Fruit fly (Drosophila melanogaster): ENCODE results near the gene kuz.
A peak's percentile ranks its signal among the peaks of the same experiment; 100 is the strongest.

Gene kuz

DNA sequence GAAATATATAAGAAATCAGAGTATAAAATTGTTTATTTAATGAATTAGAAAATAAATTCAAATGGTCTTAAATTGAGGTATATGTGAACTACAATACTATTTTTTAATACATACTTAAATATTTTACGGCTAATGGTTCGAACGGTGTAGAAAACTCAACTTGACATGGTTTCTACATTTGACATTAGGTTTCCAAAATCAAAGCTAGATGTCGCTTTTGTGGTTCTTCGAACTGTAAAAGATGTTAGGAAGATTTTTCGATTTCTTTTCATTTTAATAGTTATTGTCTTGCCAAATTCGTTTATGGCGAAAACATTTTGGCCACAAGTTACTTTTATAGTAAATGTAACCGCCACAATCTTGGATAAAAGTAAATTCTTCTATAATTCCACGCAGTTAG is 49.5 kb upstream of the kuz start (continued):
- TF ChIP-seq tio (GFP tag; optimal IDR thresholded peaks at IDR 0.05), result no peak
- no peak for TF ChIP-seq CG7839 (tag; optimal IDR thresholded peaks at IDR 0.05)

DNA sequence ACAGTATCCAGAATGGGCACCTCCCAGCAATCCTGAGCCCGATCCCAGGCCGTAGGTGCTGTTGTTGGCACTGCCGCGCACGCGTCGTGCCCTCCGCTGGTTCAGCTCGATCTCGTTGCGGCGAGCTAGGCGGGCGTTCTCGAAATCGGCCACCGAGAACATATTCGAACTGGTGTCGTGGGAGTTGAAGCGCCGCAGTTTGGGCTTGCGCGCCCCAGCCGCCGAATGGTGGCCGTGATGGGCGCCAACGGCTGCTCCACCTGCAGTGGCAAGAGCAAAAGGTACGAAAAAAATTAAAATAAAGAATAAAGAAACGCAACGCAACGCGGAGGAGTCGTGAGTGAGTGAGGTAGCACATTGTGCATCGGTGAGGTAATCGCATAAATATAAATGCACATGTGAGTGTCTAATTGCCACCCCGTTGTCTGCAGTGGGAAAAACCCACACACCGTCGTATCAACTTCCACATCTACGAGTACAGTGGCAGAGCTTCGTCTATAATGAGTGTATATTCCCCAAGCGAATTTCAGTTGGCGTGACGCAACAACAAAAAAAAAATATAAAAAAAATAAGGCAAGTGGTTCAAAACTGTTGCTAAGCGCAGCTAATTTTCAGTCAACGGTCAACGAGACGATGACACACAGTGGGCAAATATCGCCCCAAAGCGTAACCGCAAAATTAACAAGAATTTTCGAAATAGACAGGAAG is 40.3 kb upstream of the kuz start:
- TF ChIP-seq CG1233 (GFP tag; optimal IDR thresholded peaks at IDR 0.05) (no peak), knrl (GFP tag; IDR thresholded peaks at IDR 0.05; ENCODE audit: partially characterized antibody) (0 out of 3 replicates have a peak, but pooled peaks have one; percentile 18), Dfd (GFP tag; optimal IDR thresholded peaks at IDR 0.05) (no peak), Pdp1 (GFP tag; optimal IDR thresholded peaks at IDR 0.05) (peak in 1 of 2 experiments; percentile 15), chinmo (GFP tag; IDR thresholded peaks at IDR 0.05; ENCODE audit: partially characterized antibody) (0 out of 4 replicates have a peak, but pooled peaks have one; percentile 13), Ets65A (GFP tag) (peak; percentile 66), CG1832 (GFP tag; optimal IDR thresholded peaks at IDR 0.05) (peak; percentile 11), mld (GFP tag; IDR thresholded peaks at IDR 0.05; ENCODE audit: partially characterized antibody) (0 out of 3 replicates have a peak, but pooled peaks have one; percentile 45), Med (GFP tag) (peak; percentile 60), dysf (GFP tag; IDR thresholded peaks at IDR 0.05) (0 out of 3 replicates have a peak, but pooled peaks have one; percentile 15), gem (tag; optimal IDR thresholded peaks at IDR 0.05) (no peak)

DNA sequence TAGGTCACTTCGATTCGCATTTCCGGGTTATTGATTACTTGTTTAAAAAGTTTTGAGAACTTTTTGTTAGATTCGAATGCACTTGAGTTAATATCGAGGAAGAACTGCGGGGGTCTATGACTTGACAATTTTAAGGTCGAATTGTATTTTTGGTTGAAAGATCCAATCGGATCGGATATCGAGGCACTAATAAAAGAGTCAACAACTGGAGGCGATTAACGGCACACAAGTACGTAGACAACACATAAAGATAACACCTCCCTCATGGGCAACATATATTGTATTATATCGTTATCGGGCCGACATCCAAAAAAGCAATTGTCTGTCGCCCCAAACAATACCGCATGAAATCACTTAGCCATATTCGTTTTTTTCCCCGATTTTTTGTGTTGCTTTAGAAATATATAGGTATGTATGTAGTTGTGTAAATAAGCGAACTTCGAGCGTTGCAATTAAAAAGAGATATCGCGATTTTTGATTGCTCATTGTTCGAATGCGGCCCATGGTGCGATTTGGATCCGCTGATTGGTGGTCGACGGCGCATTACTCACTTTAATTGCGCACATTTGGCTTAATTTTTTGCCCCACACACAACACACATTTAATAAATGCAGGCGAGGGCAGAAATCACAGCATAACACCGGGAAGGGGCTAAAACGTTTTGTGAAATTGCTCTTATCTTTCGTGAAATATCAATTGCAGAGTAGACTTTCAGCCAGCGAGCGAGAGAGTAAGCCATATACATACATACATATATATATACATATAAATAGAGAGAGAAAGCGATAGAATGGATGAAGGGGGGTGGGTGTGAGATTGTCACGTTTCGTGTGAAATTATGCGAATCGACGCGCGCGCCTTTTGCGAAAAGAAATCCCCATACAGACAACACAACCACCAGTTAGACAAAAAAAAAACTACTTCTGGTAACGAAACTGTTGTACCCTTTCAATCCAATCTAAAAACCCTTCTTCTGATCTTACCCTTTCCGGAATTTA is 38.8 kb upstream of the kuz start:
- TF ChIP-seq MTF-1 (GFP tag; optimal IDR thresholded peaks at IDR 0.05; ENCODE audit: borderline replicate concordance) (no peak), CG4707 (GFP tag; optimal IDR thresholded peaks at IDR 0.05) (peak; percentile 64), dati (GFP tag; IDR thresholded peaks at IDR 0.05) (no peak), gro (GFP tag; optimal IDR thresholded peaks at IDR 0.05) (no peak), nerfin-1 (tag; optimal IDR thresholded peaks at IDR 0.05) (peak; percentile 68), mirr (GFP tag; optimal IDR thresholded peaks at IDR 0.05) (peak; percentile 87), Taf1 (GFP tag; IDR thresholded peaks at IDR 0.05) (no peak), luna (GFP tag; optimal IDR thresholded peaks at IDR 0.05) (no peak), CG10267 (tag; optimal IDR thresholded peaks at IDR 0.05) (no peak), Med (GFP tag) (peak; percentile 82), dan (GFP tag; IDR thresholded peaks at IDR 0.05) (no peak), hbn (GFP tag; IDR thresholded peaks at IDR 0.05; ENCODE audit: partially characterized antibody) (no peak), CG13894 (tag; optimal IDR thresholded peaks at IDR 0.05) (peak; percentile 35), sens-2 (GFP tag; IDR thresholded peaks at IDR 0.05) (no peak), wor (GFP tag; IDR thresholded peaks at IDR 0.05) (no peak), rib (GFP tag; IDR thresholded peaks at IDR 0.05) (peak; percentile 52; the same call in 1 of the 2 replicates), eve (GFP tag; optimal IDR thresholded peaks at IDR 0.05) (peak in 1 of 2 experiments; percentile 14), chinmo (GFP tag; IDR thresholded peaks at IDR 0.05; ENCODE audit: partially characterized antibody) (peak; percentile 72; the same call in 1 of the 4 replicates), caup (GFP tag; optimal IDR thresholded peaks at IDR 0.05; ENCODE audit: severe bottlenecking) (peak; percentile 10), CG18619 (GFP tag; optimal IDR thresholded peaks at IDR 0.05) (no peak), pros (GFP tag; optimal IDR thresholded peaks at IDR 0.05) (peak; percentile 5), lov (optimal IDR thresholded peaks at IDR 0.05) (no peak), lov (GFP tag; IDR thresholded peaks at IDR 0.05) (no peak), grn (GFP tag; optimal IDR thresholded peaks at IDR 0.05) (peak; percentile 92), otp (GFP tag; IDR thresholded peaks at IDR 0.05) (no peak), row (GFP tag; IDR thresholded peaks at IDR 0.05) (peak; percentile 47; the same call in 2 of the 3 replicates), C15 (GFP tag; IDR thresholded peaks at IDR 0.05) (no peak), CG4820 (GFP tag; optimal IDR thresholded peaks at IDR 0.05) (no peak), exex (tag; optimal IDR thresholded peaks at IDR 0.05) (peak; percentile 74), Ets65A (GFP tag) (peak; percentile 1), Oli (tag; optimal IDR thresholded peaks at IDR 0.05) (no peak), D19A (tag; optimal IDR thresholded peaks at IDR 0.05) (peak; percentile 19), Lhr (GFP tag; optimal IDR thresholded peaks at IDR 0.05) (no peak)
